Worm (Caenorhabditis elegans) whole organism, young adult: Measurements from ENCODE around the gene zig-4.

Experiments
- B0035.1 ChIP-seq: sonication (generic microtip); optimal IDR thresholded peaks from 2 replicates; lab custom pipeline; 2016; ENCODE audit warnings: missing genetic modification characterization, mild to moderate bottlenecking, missing compliant biosample characterization, missing genotype, missing genetic modification reagents
- C06A6.2 ChIP-seq: fragments of 200-800 bp; sonication (Bioruptor generic); conservative IDR thresholded peaks from 2 replicates; pipeline ENCODE4 v1.3.6; 2022; ENCODE audit warnings: missing genetic modification characterization, missing compliant biosample characterization
- F23B12.7 ChIP-seq: sonication (generic microtip); optimal IDR thresholded peaks from 2 replicates; lab custom pipeline; 2017; ENCODE audit warnings: missing genetic modification characterization, mild to moderate bottlenecking, missing compliant biosample characterization, antibody characterized with exemption, moderate library complexity; ENCODE audit not compliant: insufficient read depth
- F39B2.1 ChIP-seq: fragments of 200-800 bp; sonication (Bioruptor generic); IDR thresholded peaks from 2 replicates; pipeline ENCODE4 v1.3.6; 2022; ENCODE audit warnings: missing genetic modification reagents, missing genetic modification characterization, missing compliant biosample characterization
- F52B5.7 ChIP-seq: sonication (generic microtip); optimal IDR thresholded peaks from 2 replicates; lab custom pipeline; 2016; ENCODE audit warnings: mild to moderate bottlenecking, missing genetic modification characterization, missing compliant biosample characterization
- F55B11.4 ChIP-seq: sonication (generic microtip); optimal IDR thresholded peaks from 2 replicates; lab custom pipeline; 2016; ENCODE audit warnings: missing compliant biosample characterization, missing genetic modification characterization, borderline replicate concordance; ENCODE audit not compliant: insufficient read depth
- F57C9.4 ChIP-seq: sonication (generic microtip); optimal IDR thresholded peaks from 2 replicates; lab custom pipeline; 2017; ENCODE audit warnings: mild to moderate bottlenecking, missing genetic modification characterization, missing compliant biosample characterization
- K11D2.4 ChIP-seq: fragments of 200-800 bp; sonication (Bioruptor generic); IDR thresholded peaks from 2 replicates; pipeline ENCODE4 v1.3.6; 2022; ENCODE audit warnings: missing genetic modification reagents, missing genetic modification characterization, missing compliant biosample characterization
- T07F8.4 ChIP-seq: sonication (generic microtip); optimal IDR thresholded peaks from 2 replicates; lab custom pipeline; 2016; ENCODE audit warnings: mild to moderate bottlenecking, missing genetic modification characterization, moderate library complexity, missing compliant biosample characterization
- T26A5.8 ChIP-seq: sonication (generic microtip); optimal IDR thresholded peaks from 2 replicates; lab custom pipeline; 2016; ENCODE audit warnings: missing genetic modification characterization, missing compliant biosample characterization
- Y53F4B.3 ChIP-seq: fragments of 200-800 bp; sonication (Bioruptor generic); IDR thresholded peaks from 2 replicates; pipeline ENCODE4 v1.3.6; 2022; ENCODE audit warnings: missing genetic modification reagents, missing genetic modification characterization, missing compliant biosample characterization
- Y67H2A.10 ChIP-seq: fragments of 200-800 bp; sonication (Bioruptor generic); conservative IDR thresholded peaks from 2 replicates; pipeline ENCODE4 v1.3.6; 2022; ENCODE audit warnings: missing genetic modification reagents, missing genetic modification characterization, missing compliant biosample characterization
- ama-1 ChIP-seq, 3 experiments: fragments of 150-350 bp in 1 of 3; sonication (generic microtip) in 2 of 3; optimal IDR thresholded peaks; 2 replicates each; lab custom pipeline; 2014 to 2018; ENCODE audit warnings: missing biosample characterization in 2 of 3, missing genetic modification characterization in 2 of 3, missing genetic modification reagents in 2 of 3
- aptf-2 ChIP-seq: fragments of 200-800 bp; sonication (Bioruptor generic); conservative IDR thresholded peaks from 2 replicates; pipeline ENCODE4 v1.3.6; 2022; ENCODE audit warnings: missing genetic modification reagents, missing genetic modification characterization, missing compliant biosample characterization
- atf-7 ChIP-seq: sonication (generic microtip); optimal IDR thresholded peaks from 2 replicates; lab custom pipeline; 2017; ENCODE audit warnings: mild to moderate bottlenecking, missing genetic modification characterization, missing compliant biosample characterization
- bed-2 ChIP-seq: fragments of 200-800 bp; sonication (Bioruptor generic); IDR thresholded peaks from 2 replicates; pipeline ENCODE4 v1.3.6; 2022; ENCODE audit warnings: missing genetic modification reagents, missing genetic modification characterization, missing compliant biosample characterization
- ccch-3 ChIP-seq: fragments of 200-800 bp; sonication (Bioruptor generic); optimal IDR thresholded peaks from 2 replicates; lab custom pipeline; 2018; ENCODE audit warnings: mild to moderate bottlenecking, missing genetic modification characterization, missing compliant biosample characterization
- ceh-91 ChIP-seq: fragments of 200-800 bp; sonication (Bioruptor generic); IDR thresholded peaks from 2 replicates; pipeline ENCODE4 v1.3.6; 2022; ENCODE audit warnings: missing genetic modification reagents, missing genetic modification characterization, missing compliant biosample characterization
- die-1 ChIP-seq: sonication (generic microtip); optimal IDR thresholded peaks from 2 replicates; lab custom pipeline; 2016; ENCODE audit warnings: missing genotype, mild to moderate bottlenecking, missing genetic modification characterization, missing compliant biosample characterization
- dpl-1 ChIP-seq: fragments of 150-350 bp; optimal IDR thresholded peaks from 2 replicates; lab custom pipeline; 2014; ENCODE audit warnings: missing biosample characterization, missing genetic modification reagents, missing genetic modification characterization
- efl-1 ChIP-seq: fragments of 150-350 bp; optimal IDR thresholded peaks from 2 replicates; lab custom pipeline; 2014; ENCODE audit warnings: missing biosample characterization, missing genetic modification reagents, missing genetic modification characterization
- egl-18 ChIP-seq: fragments of 200-800 bp; sonication (Bioruptor generic); IDR thresholded peaks from 2 replicates; pipeline ENCODE4 v1.3.6; 2022; ENCODE audit warnings: missing genetic modification reagents, missing genetic modification characterization, missing compliant biosample characterization
- egl-44 ChIP-seq: fragments of 200-800 bp; sonication (Bioruptor generic); IDR thresholded peaks from 2 replicates; pipeline ENCODE4 v1.3.6; 2022; ENCODE audit warnings: missing genetic modification reagents, missing genetic modification characterization, missing compliant biosample characterization
- ekl-4 ChIP-seq: fragments of 200-800 bp; sonication (Bioruptor generic); IDR thresholded peaks from 2 replicates; pipeline ENCODE4 v1.3.6; 2022; ENCODE audit warnings: missing genetic modification reagents, missing genetic modification characterization, missing compliant biosample characterization
- him-1 ChIP-seq: sonication (generic microtip); optimal IDR thresholded peaks from 2 replicates; lab custom pipeline; 2016; ENCODE audit warnings: missing genotype, missing genetic modification reagents, missing genetic modification characterization, missing compliant biosample characterization
- hmg-1.2 ChIP-seq: fragments of 200-800 bp; sonication (Bioruptor generic); IDR thresholded peaks from 2 replicates; pipeline ENCODE4 v1.3.6; 2022; ENCODE audit warnings: missing genetic modification reagents, missing genetic modification characterization, missing compliant biosample characterization
- hmg-20 ChIP-seq: fragments of 200-800 bp; sonication (Bioruptor generic); IDR thresholded peaks from 2 replicates; pipeline ENCODE4 v1.3.6; 2022; ENCODE audit warnings: missing genetic modification reagents, missing genetic modification characterization, missing compliant biosample characterization
- hrde-1 ChIP-seq: sonication (generic microtip); optimal IDR thresholded peaks from 2 replicates; lab custom pipeline; 2016; ENCODE audit warnings: missing genetic modification characterization, mild to moderate bottlenecking, missing compliant biosample characterization, moderate library complexity, missing genotype, missing genetic modification reagents, borderline replicate concordance
- lin-26 ChIP-seq: fragments of 200-800 bp; sonication (Bioruptor generic); IDR thresholded peaks from 2 replicates; pipeline ENCODE4 v1.3.6; 2022; ENCODE audit warnings: missing genetic modification reagents, missing genetic modification characterization, missing compliant biosample characterization
- lin-35 ChIP-seq, 3 experiments: fragments of 150-350 bp in 2 of 3; sonication (generic microtip) in 1 of 3; optimal IDR thresholded peaks; 2 replicates each; lab custom pipeline; 2014 to 2018; ENCODE audit warnings: missing biosample characterization in 3 of 3, missing genetic modification characterization in 3 of 3, missing genetic modification reagents in 3 of 3
- lin-40 ChIP-seq: sonication (generic microtip); optimal IDR thresholded peaks from 2 replicates; lab custom pipeline; 2016; ENCODE audit warnings: missing genetic modification characterization, mild to moderate bottlenecking, missing compliant biosample characterization, missing genotype, missing genetic modification reagents
- madf-10 ChIP-seq: sonication (generic microtip); optimal IDR thresholded peaks from 2 replicates; lab custom pipeline; 2016; ENCODE audit warnings: mild to moderate bottlenecking, missing genetic modification characterization, missing compliant biosample characterization
- madf-6 ChIP-seq: fragments of 200-800 bp; sonication (Bioruptor generic); IDR thresholded peaks from 2 replicates; pipeline ENCODE4 v1.3.6; 2022; ENCODE audit warnings: missing genetic modification reagents, missing genetic modification characterization, missing compliant biosample characterization
- mes-4 ChIP-seq: sonication (generic microtip); optimal IDR thresholded peaks from 2 replicates; lab custom pipeline; 2016; ENCODE audit warnings: missing genotype, missing genetic modification characterization, missing compliant biosample characterization
- nfyb-1 ChIP-seq: fragments of 200-800 bp; sonication (Bioruptor generic); IDR thresholded peaks from 2 replicates; pipeline ENCODE4 v1.3.6; 2022; ENCODE audit warnings: missing genetic modification reagents, missing genetic modification characterization, missing compliant biosample characterization
- nhr-80 ChIP-seq: sonication (generic microtip); optimal IDR thresholded peaks from 2 replicates; lab custom pipeline; 2016; ENCODE audit warnings: missing genetic modification characterization, missing compliant biosample characterization
- pbrm-1 ChIP-seq: fragments of 200-800 bp; sonication (Bioruptor generic); IDR thresholded peaks from 2 replicates; pipeline ENCODE4 v1.3.6; 2022; ENCODE audit warnings: missing genetic modification reagents, missing genetic modification characterization, missing compliant biosample characterization
- pha-4 ChIP-seq: fragments of 150-350 bp; sonication (generic microtip); optimal IDR thresholded peaks from 2 replicates; lab custom pipeline; 2014; ENCODE audit warnings: missing biosample characterization, missing genetic modification reagents, missing genetic modification characterization
- rec-8 ChIP-seq, 2 experiments: sonication (generic microtip); optimal IDR thresholded peaks; 2 replicates each; lab custom pipeline; 2016; ENCODE audit warnings: mild to moderate bottlenecking in 2 of 2, missing genetic modification characterization in 2 of 2, missing genetic modification reagents in 2 of 2, missing genotype in 2 of 2, missing biosample characterization in 1 of 2, missing compliant biosample characterization in 1 of 2, moderate library complexity in 1 of 2
- sea-2 ChIP-seq: fragments of 200-800 bp; sonication (Bioruptor generic); IDR thresholded peaks from 2 replicates; pipeline ENCODE4 v1.3.6; 2022; ENCODE audit warnings: missing genetic modification characterization, missing compliant biosample characterization
- snpc-1.3 ChIP-seq: sonication (generic microtip); optimal IDR thresholded peaks from 2 replicates; lab custom pipeline; 2017; ENCODE audit warnings: missing genetic modification characterization, mild to moderate bottlenecking, missing compliant biosample characterization, antibody characterized with exemption, moderate library complexity, missing genotype, missing genetic modification reagents; ENCODE audit not compliant: insufficient read depth
- snpc-4 ChIP-seq, 5 experiments: fragments of 150-350 bp in 1 of 5; sonication (generic microtip) in 4 of 5; optimal IDR thresholded peaks; 2 replicates each; lab custom pipeline; 2014 to 2018; ENCODE audit warnings: missing genetic modification characterization in 5 of 5, missing biosample characterization in 3 of 5, antibody characterized with exemption in 2 of 5, mild to moderate bottlenecking in 2 of 5, missing compliant biosample characterization in 2 of 5, missing genotype in 2 of 5, moderate library complexity in 2 of 5, missing genetic modification reagents in 1 of 5
- xnd-1 ChIP-seq: sonication (generic microtip); optimal IDR thresholded peaks from 2 replicates; lab custom pipeline; 2016; ENCODE audit warnings: missing genotype, missing genetic modification reagents, missing genetic modification characterization, missing compliant biosample characterization
- ztf-18 ChIP-seq: sonication (generic microtip); optimal IDR thresholded peaks from 2 replicates; lab custom pipeline; 2016; ENCODE audit warnings: missing genotype, mild to moderate bottlenecking, missing genetic modification characterization, missing compliant biosample characterization
- ztf-6 ChIP-seq: fragments of 200-800 bp; sonication (Bioruptor generic); IDR thresholded peaks from 2 replicates; pipeline ENCODE4 v1.3.6; 2022; ENCODE audit warnings: missing genetic modification reagents, missing genetic modification characterization, missing compliant biosample characterization

Gene zig-4

DNA sequence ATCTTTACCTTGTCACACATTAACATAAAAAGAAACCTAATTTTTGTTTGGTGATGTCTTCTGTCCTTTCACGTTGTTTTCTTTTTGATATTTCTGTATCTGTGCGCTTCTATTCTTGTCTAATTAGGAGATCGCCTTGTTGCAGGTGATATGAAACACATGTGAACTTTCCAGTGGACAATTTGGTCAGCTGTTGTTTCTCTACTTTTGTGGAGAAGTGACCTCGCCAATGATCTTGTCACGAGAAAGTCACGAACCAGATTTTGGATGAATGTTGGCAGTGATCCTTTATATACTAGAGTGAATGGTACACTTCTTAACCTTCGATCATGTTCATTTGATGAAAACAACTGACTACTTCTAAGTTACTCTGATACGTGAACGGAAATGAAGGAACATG lies 7.2 kb downstream of the zig-4 start:
- TF ChIP-seq ccch-3, result no peak
- TF ChIP-seq F23B12.7 (tag; lab: Kevin White, UChicago), result no peak
- TF ChIP-seq T26A5.8, result no peak
- TF ChIP-seq F39B2.1 (GFP tag; lab: Robert Waterston, UW), result no peak
- no peak for TF ChIP-seq lin-26 (GFP tag; lab: Robert Waterston, UW)
- TF ChIP-seq atf-7 (tag; lab: Kevin White, UChicago), result no peak
- TF ChIP-seq bed-2 (GFP tag; lab: Robert Waterston, UW), result no peak
- no peak for TF ChIP-seq him-1
- no peak for TF ChIP-seq K11D2.4 (GFP tag; lab: Robert Waterston, UW)
- no peak for TF ChIP-seq C06A6.2 (GFP tag; lab: Robert Waterston, UW)
- no peak for TF ChIP-seq sea-2 (GFP tag; lab: Robert Waterston, UW)
- TF ChIP-seq aptf-2, result no peak
- TF ChIP-seq ama-1 (optimal IDR thresholded peaks at IDR 0.05; lab: Kevin White, UChicago), result no peak
- TF ChIP-seq ama-1 (GFP tag; optimal IDR thresholded peaks at IDR 0.05; lab: Kevin White, UChicago), result no peak
- no peak for TF ChIP-seq nhr-80
- TF ChIP-seq hrde-1 (tag; lab: Kevin White, UChicago), result no peak
- no peak for TF ChIP-seq egl-18 (GFP tag; lab: Robert Waterston, UW)
- TF ChIP-seq mes-4, result no peak
- TF ChIP-seq hmg-1.2, result no peak

DNA sequence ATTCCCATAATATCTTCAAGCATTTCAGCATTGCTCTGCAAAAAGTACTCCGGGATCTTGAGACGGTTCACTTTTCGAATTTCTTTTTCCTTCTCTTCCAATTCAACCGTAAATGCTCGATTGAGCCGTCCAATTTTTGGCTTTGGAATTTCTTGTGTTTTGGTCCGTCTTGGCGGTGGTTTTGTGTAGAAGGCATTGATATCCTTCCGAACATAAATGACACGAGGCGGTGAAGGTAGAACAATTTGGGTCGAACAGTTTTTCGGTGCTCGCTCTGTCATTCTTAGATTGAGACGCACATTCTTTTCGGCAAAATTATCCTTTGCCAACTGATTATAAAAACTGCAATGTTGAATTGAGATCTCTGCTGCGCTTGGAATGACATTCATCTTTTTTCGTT lies 17.4 kb downstream of the zig-4 start:
- TF ChIP-seq F57C9.4 (tag; lab: Kevin White, UChicago), result no peak
- no peak for TF ChIP-seq F55B11.4 (tag; lab: Kevin White, UChicago)
- no peak for TF ChIP-seq pha-4
- no peak for TF ChIP-seq ztf-6
- no peak for TF ChIP-seq ccch-3
- TF ChIP-seq madf-6 (GFP tag; lab: Robert Waterston, UW), result no peak
- TF ChIP-seq hmg-20, result no peak
- TF ChIP-seq lin-40, result no peak
- TF ChIP-seq ztf-18, result no peak
- TF ChIP-seq xnd-1 (tag; lab: Kevin White, UChicago), result no peak
- TF ChIP-seq atf-7 (tag; lab: Kevin White, UChicago), result no peak
- TF ChIP-seq lin-35 (GFP tag; optimal IDR thresholded peaks at IDR 0.05; lab: Kevin White, UChicago), result no peak
- no peak for TF ChIP-seq dpl-1 (GFP tag; lab: Kevin White, UChicago)
- TF ChIP-seq Y67H2A.10, result no peak
- TF ChIP-seq pbrm-1 (GFP tag; lab: Robert Waterston, UW), result no peak

DNA sequence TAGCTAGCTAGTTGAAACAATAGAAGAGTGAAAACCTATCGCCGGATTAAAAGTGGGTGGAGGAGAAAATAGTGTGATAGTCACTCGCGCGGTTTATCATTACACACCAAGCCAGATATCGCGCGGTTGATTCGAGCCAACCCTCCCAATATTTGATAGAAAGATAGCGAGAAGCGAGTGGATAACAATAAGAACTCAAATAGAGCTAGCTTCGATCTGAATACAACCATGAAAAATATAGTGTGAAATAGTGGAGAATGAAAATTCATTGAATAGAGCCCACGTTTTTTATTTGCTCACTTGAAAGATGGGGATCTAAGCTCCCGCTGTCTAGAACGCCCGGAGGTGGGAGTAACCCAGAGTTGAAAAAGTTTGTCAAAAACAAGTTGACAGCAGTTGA lies 19.8 kb downstream of the zig-4 start, which contains the start of gene tnt-3:
tnt-3 (minus strand) TSS at position 101 of the 400 bp plus-strand sequence.
- no peak for TF ChIP-seq pha-4
- TF ChIP-seq madf-10 (tag; lab: Kevin White, UChicago), result no peak
- no peak for TF ChIP-seq Y53F4B.3 (GFP tag; lab: Robert Waterston, UW)
- no peak for TF ChIP-seq rec-8 (tag; optimal IDR thresholded peaks at IDR 0.05; lab: Kevin White, UChicago)
- TF ChIP-seq efl-1, result no peak
- TF ChIP-seq ceh-91 (GFP tag; lab: Robert Waterston, UW), result no peak
- no peak for TF ChIP-seq lin-26 (GFP tag; lab: Robert Waterston, UW)
- no peak for TF ChIP-seq nfyb-1 (GFP tag; lab: Robert Waterston, UW)
- no peak for TF ChIP-seq T07F8.4
- no peak for TF ChIP-seq egl-44 (GFP tag; lab: Robert Waterston, UW)
- TF ChIP-seq Y67H2A.10, result no peak
- no peak for TF ChIP-seq F52B5.7 (tag; lab: Kevin White, UChicago)
- TF ChIP-seq B0035.1, result no peak
- no peak for TF ChIP-seq snpc-1.3 (tag; lab: Kevin White, UChicago)
- no peak for TF ChIP-seq ekl-4 (GFP tag; lab: Robert Waterston, UW)
- no peak for TF ChIP-seq snpc-4 (GFP tag; optimal IDR thresholded peaks at IDR 0.05; lab: Kevin White, UChicago)
- no peak for TF ChIP-seq snpc-4 (tag; optimal IDR thresholded peaks at IDR 0.05; lab: Kevin White, UChicago)
- TF ChIP-seq die-1, result no peak
